Worm (Caenorhabditis elegans): ENCODE results near the gene srt-39.

Gene srt-39

ce11 chrV:12517148-12517547 is 32.5 kb downstream of the srt-39 start, which contains the start of gene cal-1:
Gene cal-1 (minus strand): TSS chrV:12517248.
- TF ChIP-seq ztf-23 (GFP tag; IDR thresholded peaks at IDR 0.05) (no peak), klf-2 (GFP tag; conservative IDR thresholded peaks at IDR 0.05) (no peak), ztf-29 (GFP tag; IDR thresholded peaks at IDR 0.05) (no peak), cog-1 (tag; optimal IDR thresholded peaks at IDR 0.05) (no peak), ref-1 (GFP tag; conservative IDR thresholded peaks at IDR 0.05) (no peak), flt-1 (GFP tag; IDR thresholded peaks at IDR 0.05) (no peak)

ce11 chrV:12517757-12518156 is 33.1 kb downstream of the srt-39 start:
- TF ChIP-seq klf-2 (GFP tag; conservative IDR thresholded peaks at IDR 0.05) (no peak), med-1 (GFP tag; optimal IDR thresholded peaks at IDR 0.05; ENCODE audit: insufficient read depth) (no peak), cog-1 (tag; optimal IDR thresholded peaks at IDR 0.05) (no peak), flt-1 (GFP tag; IDR thresholded peaks at IDR 0.05) (no peak), ztf-29 (GFP tag; IDR thresholded peaks at IDR 0.05) (no peak), tab-1 (GFP tag; IDR thresholded peaks at IDR 0.05) (no peak)

DNA sequence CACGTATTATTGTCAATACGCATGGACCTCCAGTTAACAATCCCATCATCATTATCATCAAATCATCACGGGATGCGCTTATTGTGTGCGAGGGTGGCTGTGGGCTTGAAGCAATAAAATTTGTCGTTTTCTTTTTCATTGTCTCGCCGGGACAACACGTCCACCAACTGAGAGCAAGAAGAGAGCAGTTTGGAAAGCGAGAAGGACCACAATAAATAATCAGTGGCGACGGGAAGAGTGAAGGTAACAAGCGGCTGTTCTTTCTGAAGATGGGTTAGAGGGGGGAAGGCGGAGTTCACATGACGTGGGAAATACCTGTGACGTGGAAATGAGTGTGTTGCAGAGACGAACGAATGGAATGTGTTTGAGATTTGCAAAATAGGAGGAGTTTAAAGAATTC is 34.1 kb downstream of the srt-39 start:
- TF ChIP-seq ztf-29 (GFP tag; IDR thresholded peaks at IDR 0.05) (no peak), T22C8.4 (GFP tag; IDR thresholded peaks at IDR 0.05) (no peak)

ce11 chrV:12523356-12523755 is 38.7 kb downstream of the srt-39 start:
- no peak for TF ChIP-seq ztf-23 (GFP tag; IDR thresholded peaks at IDR 0.05)
- TF ChIP-seq flt-1 (GFP tag; IDR thresholded peaks at IDR 0.05), result no peak
- TF ChIP-seq med-1 (GFP tag; optimal IDR thresholded peaks at IDR 0.05; ENCODE audit: insufficient read depth), result no peak
- no peak for TF ChIP-seq cog-1 (tag; optimal IDR thresholded peaks at IDR 0.05)
- TF ChIP-seq ztf-29 (GFP tag; IDR thresholded peaks at IDR 0.05), result no peak
- no peak for TF ChIP-seq ref-1 (GFP tag; conservative IDR thresholded peaks at IDR 0.05)
- TF ChIP-seq T22C8.4 (GFP tag; IDR thresholded peaks at IDR 0.05), result no peak

ce11 chrV:12525526-12525925 is 40.8 kb downstream of the srt-39 start, which contains the start of gene dyf-4:
Gene dyf-4 (minus strand): TSS chrV:12525738.
- TF ChIP-seq ref-1 (GFP tag; conservative IDR thresholded peaks at IDR 0.05) (no peak), ztf-23 (GFP tag; IDR thresholded peaks at IDR 0.05) (no peak), klf-2 (GFP tag; conservative IDR thresholded peaks at IDR 0.05) (no peak), med-1 (GFP tag; optimal IDR thresholded peaks at IDR 0.05; ENCODE audit: insufficient read depth) (no peak), ztf-29 (GFP tag; IDR thresholded peaks at IDR 0.05) (no peak), tab-1 (GFP tag; IDR thresholded peaks at IDR 0.05) (no peak), flt-1 (GFP tag; IDR thresholded peaks at IDR 0.05) (no peak), T22C8.4 (GFP tag; IDR thresholded peaks at IDR 0.05) (no peak), cog-1 (tag; optimal IDR thresholded peaks at IDR 0.05) (no peak)

- TF ChIP-seq med-1 (GFP tag; optimal IDR thresholded peaks at IDR 0.05; ENCODE audit: insufficient read depth) (no peak), T22C8.4 (GFP tag; IDR thresholded peaks at IDR 0.05) (no peak), cog-1 (tag; optimal IDR thresholded peaks at IDR 0.05) (no peak), klf-2 (GFP tag; conservative IDR thresholded peaks at IDR 0.05) (no peak), flt-1 (GFP tag; IDR thresholded peaks at IDR 0.05) (no peak), ztf-29 (GFP tag; IDR thresholded peaks at IDR 0.05) (no peak), ztf-23 (GFP tag; IDR thresholded peaks at IDR 0.05) (no peak), ref-1 (GFP tag; conservative IDR thresholded peaks at IDR 0.05) (no peak), tab-1 (GFP tag; IDR thresholded peaks at IDR 0.05) (no peak)
Observed at ce11 chrV:12526124-12526523, 41.4 kb downstream of the srt-39 start.

DNA sequence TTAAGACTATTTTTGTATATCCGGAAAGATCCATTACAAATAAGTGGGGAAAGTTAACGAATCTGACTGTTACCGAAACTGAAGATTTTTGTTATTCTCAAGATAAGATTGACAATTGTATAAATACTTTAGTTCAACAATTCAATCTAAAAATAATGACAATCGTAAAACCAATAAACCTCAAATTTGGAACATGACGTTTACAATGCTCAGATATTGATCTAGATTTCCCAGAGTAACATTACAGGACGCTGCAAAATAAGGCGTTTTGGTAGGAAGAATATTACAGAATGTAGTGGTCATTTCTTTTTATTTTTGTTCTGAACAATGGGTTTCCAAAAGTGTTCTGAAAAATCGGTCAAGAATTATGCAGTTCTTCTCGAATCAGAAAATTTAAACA is 42.1 kb downstream of the srt-39 start, which contains the start of gene F45D3.1:
Gene F45D3.1 (plus strand): TSS at position 301 of the 400 bp plus-strand sequence.
- no peak for TF ChIP-seq ztf-29 (GFP tag; IDR thresholded peaks at IDR 0.05)
- no peak for TF ChIP-seq klf-2 (GFP tag; conservative IDR thresholded peaks at IDR 0.05)
- TF ChIP-seq flt-1 (GFP tag; IDR thresholded peaks at IDR 0.05), result no peak
- no peak for TF ChIP-seq T22C8.4 (GFP tag; IDR thresholded peaks at IDR 0.05)
- no peak for TF ChIP-seq cog-1 (tag; optimal IDR thresholded peaks at IDR 0.05)
- TF ChIP-seq ztf-23 (GFP tag; IDR thresholded peaks at IDR 0.05), result no peak
- no peak for TF ChIP-seq tab-1 (GFP tag; IDR thresholded peaks at IDR 0.05)
- no peak for TF ChIP-seq med-1 (GFP tag; optimal IDR thresholded peaks at IDR 0.05; ENCODE audit: insufficient read depth)
- no peak for TF ChIP-seq ref-1 (GFP tag; conservative IDR thresholded peaks at IDR 0.05)

- TF ChIP-seq ref-1 (GFP tag; conservative IDR thresholded peaks at IDR 0.05) (no peak), flt-1 (GFP tag; IDR thresholded peaks at IDR 0.05) (no peak), med-1 (GFP tag; optimal IDR thresholded peaks at IDR 0.05; ENCODE audit: insufficient read depth) (no peak), ztf-23 (GFP tag; IDR thresholded peaks at IDR 0.05) (no peak), klf-2 (GFP tag; conservative IDR thresholded peaks at IDR 0.05) (no peak), cog-1 (tag; optimal IDR thresholded peaks at IDR 0.05) (no peak), ztf-29 (GFP tag; IDR thresholded peaks at IDR 0.05) (no peak), T22C8.4 (GFP tag; IDR thresholded peaks at IDR 0.05) (no peak), tab-1 (GFP tag; IDR thresholded peaks at IDR 0.05) (no peak)
Observed at ce11 chrV:12528919-12529318, 44.2 kb downstream of the srt-39 start.

DNA sequence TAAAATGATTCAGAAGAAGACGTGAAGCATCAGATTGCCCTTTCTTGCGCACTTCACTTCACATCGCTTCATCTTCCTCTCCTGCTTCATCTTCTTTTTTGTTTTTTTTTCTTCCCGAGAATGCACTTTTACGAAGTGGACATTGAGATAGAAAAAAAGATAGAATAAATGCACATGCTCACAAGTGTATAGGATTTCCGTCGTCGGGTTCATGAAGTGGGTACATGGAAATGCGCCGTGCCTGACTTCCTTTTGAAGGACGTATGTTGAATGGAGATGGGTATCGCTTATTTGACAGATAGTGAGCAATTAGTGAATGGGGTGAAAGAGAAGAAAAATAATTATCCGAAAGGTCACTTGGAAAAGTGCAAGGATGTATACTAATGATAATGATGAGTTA is 45.4 kb downstream of the srt-39 start:
- TF ChIP-seq klf-2 (GFP tag; conservative IDR thresholded peaks at IDR 0.05), result no peak
- TF ChIP-seq ref-1 (GFP tag; conservative IDR thresholded peaks at IDR 0.05), result no peak
- no peak for TF ChIP-seq ztf-23 (GFP tag; IDR thresholded peaks at IDR 0.05)
- TF ChIP-seq tab-1 (GFP tag; IDR thresholded peaks at IDR 0.05), result no peak
- no peak for TF ChIP-seq flt-1 (GFP tag; IDR thresholded peaks at IDR 0.05)
- no peak for TF ChIP-seq ztf-29 (GFP tag; IDR thresholded peaks at IDR 0.05)
- TF ChIP-seq cog-1 (tag; optimal IDR thresholded peaks at IDR 0.05), result no peak
- no peak for TF ChIP-seq T22C8.4 (GFP tag; IDR thresholded peaks at IDR 0.05)
- no peak for TF ChIP-seq med-1 (GFP tag; optimal IDR thresholded peaks at IDR 0.05; ENCODE audit: insufficient read depth)

DNA sequence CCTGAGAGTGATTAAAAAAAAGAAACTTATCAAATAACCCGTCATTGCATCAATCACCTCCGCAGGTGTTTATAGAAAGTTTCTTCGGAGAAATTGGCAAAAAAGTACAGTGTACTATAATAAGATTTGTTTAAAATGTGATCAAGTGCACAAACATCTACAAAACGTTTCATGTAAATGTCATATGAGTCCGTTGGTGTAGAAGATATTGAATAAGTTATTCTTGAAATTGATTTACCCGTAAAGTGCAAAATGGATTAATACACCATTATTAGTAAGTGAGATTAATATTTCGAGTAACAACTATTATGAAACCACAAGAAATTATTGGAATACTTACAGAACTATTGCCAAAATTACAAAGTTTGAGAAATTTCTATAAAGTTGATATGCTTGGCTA is 46.4 kb downstream of the srt-39 start:
- no peak for TF ChIP-seq cog-1 (tag; optimal IDR thresholded peaks at IDR 0.05)
- no peak for TF ChIP-seq T22C8.4 (GFP tag; IDR thresholded peaks at IDR 0.05)
- no peak for TF ChIP-seq med-1 (GFP tag; optimal IDR thresholded peaks at IDR 0.05; ENCODE audit: insufficient read depth)
- TF ChIP-seq klf-2 (GFP tag; conservative IDR thresholded peaks at IDR 0.05), result no peak
- no peak for TF ChIP-seq flt-1 (GFP tag; IDR thresholded peaks at IDR 0.05)
- no peak for TF ChIP-seq ztf-29 (GFP tag; IDR thresholded peaks at IDR 0.05)
